Worm (Caenorhabditis elegans): Measurements from ENCODE around the gene ssp-10.

DNA sequence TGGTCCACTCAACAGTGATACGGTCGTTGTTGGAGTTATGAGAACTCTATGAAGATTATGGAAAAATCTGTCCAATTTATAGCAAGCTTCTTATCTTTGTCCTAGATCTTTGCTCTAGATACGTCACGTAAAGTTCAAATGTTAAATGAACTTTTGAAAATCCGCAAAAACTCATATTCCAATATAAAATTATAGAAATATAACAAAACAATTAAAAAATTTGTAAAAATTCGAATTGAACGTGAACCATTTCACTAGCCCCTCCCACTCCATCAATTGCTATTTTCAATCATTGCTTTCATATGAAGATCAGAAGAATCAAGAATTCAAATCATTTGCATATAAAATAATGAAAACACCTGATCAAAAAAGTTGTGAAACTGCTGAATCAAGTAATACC lies 18.2 kb downstream of the ssp-10 start, which contains the start of gene kin-21:
- TF ChIP-seq unc-62 (GFP tag; optimal IDR thresholded peaks at IDR 0.05) (no peak), tbx-2 (tag; optimal IDR thresholded peaks at IDR 0.05) (no peak), snpc-4 (tag; optimal IDR thresholded peaks at IDR 0.05) (no peak), ama-1 (optimal IDR thresholded peaks at IDR 0.05) (no peak), swsn-7 (tag; optimal IDR thresholded peaks at IDR 0.05) (no peak), fkh-10 (GFP tag; optimal IDR thresholded peaks at IDR 0.05) (no peak), lsy-2 (tag; optimal IDR thresholded peaks at IDR 0.05) (no peak), fos-1 (tag; optimal IDR thresholded peaks at IDR 0.05) (no peak)
